Worm (Caenorhabditis elegans) whole organism, L4 larva: ENCODE results near the gene F37B12.3.

ENCODE experiments used
- F37D6.2 ChIP-seq: sonication (generic microtip); optimal IDR thresholded peaks from 2 replicates; lab custom pipeline; 2016; ENCODE audit warnings: mild to moderate bottlenecking, missing genetic modification characterization, missing compliant biosample characterization
- ctbp-1 ChIP-seq: fragments of 200-800 bp; sonication (Bioruptor generic); IDR thresholded peaks from 2 replicates; pipeline ENCODE4 v1.3.6; 2022; ENCODE audit warnings: missing genetic modification reagents, missing genetic modification characterization, missing compliant biosample characterization
- nhr-10 ChIP-seq: fragments of 150-350 bp; optimal IDR thresholded peaks from 2 replicates; lab custom pipeline; 2014; ENCODE audit warnings: missing biosample characterization, missing genetic modification characterization
- nhr-6 ChIP-seq: fragments of 150-350 bp; optimal IDR thresholded peaks from 2 replicates; lab custom pipeline; 2014; ENCODE audit warnings: missing biosample characterization, missing genetic modification characterization

DNA sequence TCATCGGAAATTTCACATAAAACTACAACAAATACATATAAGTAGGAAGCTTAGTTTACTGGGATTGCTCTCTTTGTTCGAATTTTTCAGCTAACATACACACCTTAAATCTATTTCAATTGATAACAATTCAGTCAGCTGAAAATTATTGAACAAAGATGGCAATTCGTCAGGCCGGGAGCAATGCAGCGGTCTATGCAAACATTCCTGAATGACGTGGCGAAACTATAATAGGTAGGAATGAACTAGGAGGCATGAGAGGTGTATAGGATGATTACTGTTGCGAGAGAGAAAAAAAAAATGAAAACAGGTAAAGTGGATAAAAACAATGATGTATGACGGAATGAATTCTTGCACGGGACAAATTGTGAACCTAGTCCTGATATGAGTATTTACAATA, 853 bp upstream of the F37B12.3 start:
- TF ChIP-seq nhr-6 (no peak), ctbp-1 (no peak), F37D6.2 (no peak), nhr-10 (no peak)
